Fruit fly (Drosophila melanogaster) whole organism, prepupa: ENCODE measurements around the gene mael.
A peak's percentile ranks its signal among the peaks of the same experiment; 100 is the strongest.
"Not testable (repeated sequence)": the region's sequence is repeated elsewhere in the genome, so short reads cannot be mapped to it uniquely, and the experiment has no call there.

Experiments
- Blimp-1 ChIP-seq: fragments of 200-800 bp; sonication (Bioruptor generic); optimal IDR thresholded peaks from 3 replicates; lab custom pipeline; 2017; ENCODE audit warnings: missing biosample characterization, missing genetic modification characterization, mild to moderate bottlenecking, moderate library complexity, missing genetic modification reagents
- CG10631 ChIP-seq: fragments of 200-800 bp; sonication (Bioruptor generic); optimal IDR thresholded peaks from 2 replicates; lab custom pipeline; 2016; ENCODE audit warnings: missing biosample characterization, missing genetic modification characterization
- CG10669 ChIP-seq: fragments of 200-800 bp; sonication (Bioruptor generic); optimal IDR thresholded peaks from 3 replicates; lab custom pipeline; 2018; ENCODE audit warnings: missing biosample characterization, mild to moderate bottlenecking, missing genetic modification characterization, moderate library complexity
- CG11762 ChIP-seq: fragments of 200-800 bp; sonication (Bioruptor generic); optimal IDR thresholded peaks from 3 replicates; lab custom pipeline; 2016; ENCODE audit warnings: missing biosample characterization, missing genetic modification characterization; ENCODE audit not compliant: insufficient read depth
- CG11902 ChIP-seq: fragments of 200-800 bp; sonication (Bioruptor generic); optimal IDR thresholded peaks from 3 replicates; lab custom pipeline; 2016; ENCODE audit warnings: missing biosample characterization, missing genetic modification characterization
- CG15336 ChIP-seq: fragments of 200-800 bp; sonication (Bioruptor generic); IDR thresholded peaks from 2 replicates; pipeline ENCODE4 v1.3.6; 2022; ENCODE audit warnings: missing biosample characterization, missing genetic modification characterization
- CG3032 ChIP-seq: fragments of 200-800 bp; optimal IDR thresholded peaks from 2 replicates; lab custom pipeline; 2019; ENCODE audit warnings: missing biosample characterization, mild to moderate bottlenecking, missing genetic modification characterization, moderate library complexity
- CG4318 ChIP-seq: fragments of 200-800 bp; sonication (Bioruptor generic); optimal IDR thresholded peaks from 3 replicates; lab custom pipeline; 2017; ENCODE audit warnings: missing biosample characterization, mild to moderate bottlenecking, missing genetic modification characterization
- CG6276 ChIP-seq: fragments of 200-800 bp; sonication (Bioruptor generic); optimal IDR thresholded peaks from 2 replicates; lab custom pipeline; 2017; ENCODE audit warnings: missing biosample characterization, mild to moderate bottlenecking, missing genetic modification characterization
- CG8119 ChIP-seq: fragments of 200-800 bp; sonication (Bioruptor generic); IDR thresholded peaks from 3 replicates; pipeline ENCODE4 v1.3.6; 2022; ENCODE audit warnings: missing biosample characterization, missing genetic modification characterization
- CG8319 ChIP-seq: fragments of 200-800 bp; sonication (Bioruptor generic); optimal IDR thresholded peaks from 3 replicates; lab custom pipeline; 2016; ENCODE audit warnings: missing biosample characterization, missing genetic modification characterization
- CG8632 ChIP-seq: fragments of 200-800 bp; sonication (Bioruptor generic); optimal IDR thresholded peaks from 3 replicates; lab custom pipeline; 2016; ENCODE audit warnings: missing biosample characterization, missing genetic modification characterization
- Eip75B ChIP-seq: fragments of 200-800 bp; sonication (Bioruptor generic); optimal IDR thresholded peaks from 3 replicates; lab custom pipeline; 2016; ENCODE audit warnings: missing biosample characterization, missing genetic modification characterization
- Ets96B ChIP-seq: fragments of 200-800 bp; optimal IDR thresholded peaks from 2 replicates; lab custom pipeline; 2019; ENCODE audit warnings: missing biosample characterization, mild to moderate bottlenecking, missing genetic modification characterization, moderate library complexity
- Gug ChIP-seq: fragments of 200-800 bp; sonication (Bioruptor generic); IDR thresholded peaks from 2 replicates; pipeline ENCODE4 v1.3.6; 2022; ENCODE audit warnings: missing biosample characterization, missing genetic modification characterization
- Hr38 ChIP-seq: sonication (Bioruptor generic); optimal IDR thresholded peaks from 2 replicates; lab custom pipeline; 2016; ENCODE audit warnings: missing biosample characterization, missing genetic modification characterization
- Hr39 ChIP-seq: fragments of 200-800 bp; sonication (Bioruptor generic); optimal IDR thresholded peaks from 2 replicates; lab custom pipeline; 2016; ENCODE audit warnings: missing biosample characterization, missing genetic modification characterization
- OdsH ChIP-seq: fragments of 200-800 bp; sonication (Bioruptor generic); optimal IDR thresholded peaks from 3 replicates; lab custom pipeline; 2016; ENCODE audit warnings: missing biosample characterization, missing genetic modification characterization
- Sox15 ChIP-seq: fragments of 200-800 bp; sonication (Bioruptor generic); optimal IDR thresholded peaks from 3 replicates; lab custom pipeline; 2016; ENCODE audit warnings: missing biosample characterization, missing genetic modification characterization
- acj6 ChIP-seq: fragments of 200-800 bp; sonication (Bioruptor generic); optimal IDR thresholded peaks from 3 replicates; lab custom pipeline; 2016; ENCODE audit warnings: missing biosample characterization, missing genetic modification characterization
- dac ChIP-seq: fragments of 200-800 bp; sonication (Bioruptor generic); optimal IDR thresholded peaks from 2 replicates; lab custom pipeline; 2017; ENCODE audit warnings: missing biosample characterization, mild to moderate bottlenecking, missing genetic modification characterization
- dsx ChIP-seq: fragments of 200-800 bp; optimal IDR thresholded peaks from 3 replicates; lab custom pipeline; 2019; ENCODE audit warnings: missing biosample characterization, mild to moderate bottlenecking, missing genetic modification characterization, moderate library complexity; ENCODE audit not compliant: poor library complexity, severe bottlenecking
- esn ChIP-seq: fragments of 200-800 bp; sonication (Bioruptor generic); optimal IDR thresholded peaks from 2 replicates; lab custom pipeline; 2016; ENCODE audit warnings: missing biosample characterization, mild to moderate bottlenecking, missing genetic modification characterization, moderate library complexity
- fd59A ChIP-seq: fragments of 200-800 bp; sonication (Bioruptor generic); optimal IDR thresholded peaks from 2 replicates; lab custom pipeline; 2017; ENCODE audit warnings: missing biosample characterization, mild to moderate bottlenecking, missing genetic modification characterization, missing genetic modification reagents
- fd85E ChIP-seq: fragments of 200-800 bp; sonication (Bioruptor generic); optimal IDR thresholded peaks from 3 replicates; lab custom pipeline; 2016; ENCODE audit warnings: missing biosample characterization, missing genetic modification characterization
- fkh ChIP-seq: fragments of 200-800 bp; sonication (Bioruptor generic); optimal IDR thresholded peaks from 3 replicates; lab custom pipeline; 2017; ENCODE audit warnings: missing biosample characterization, mild to moderate bottlenecking, missing genetic modification characterization, moderate library complexity
- lz ChIP-seq: fragments of 200-800 bp; sonication (Bioruptor generic); optimal IDR thresholded peaks from 3 replicates; lab custom pipeline; 2016; ENCODE audit warnings: missing biosample characterization, missing genetic modification characterization
- net ChIP-seq: fragments of 200-800 bp; sonication (Bioruptor generic); optimal IDR thresholded peaks from 3 replicates; lab custom pipeline; 2016; ENCODE audit warnings: missing biosample characterization, missing genetic modification characterization
- salr ChIP-seq, 2 experiments: fragments of 200-800 bp; sonication (Bioruptor generic); optimal IDR thresholded peaks; 3 replicates each; lab custom pipeline; 2016 to 2018; ENCODE audit warnings: missing biosample characterization in 2 of 2, missing genetic modification characterization in 2 of 2, mild to moderate bottlenecking in 1 of 2
- spab ChIP-seq: fragments of 200-800 bp; sonication (Bioruptor generic); optimal IDR thresholded peaks from 2 replicates; lab custom pipeline; 2017; ENCODE audit warnings: missing biosample characterization, mild to moderate bottlenecking, missing genetic modification characterization, missing genetic modification reagents
- ss ChIP-seq, 2 experiments: fragments of 200-800 bp; sonication (Bioruptor generic); optimal IDR thresholded peaks; 2 replicates in 1 of 2; 3 replicates in 1 of 2; lab custom pipeline; 2017 to 2018; ENCODE audit warnings: mild to moderate bottlenecking in 2 of 2, missing biosample characterization in 2 of 2, missing genetic modification characterization in 2 of 2, moderate library complexity in 1 of 2
- svp ChIP-seq: fragments of 200-800 bp; sonication (Bioruptor generic); peaks from one replicate; lab custom pipeline; 2016; ENCODE audit warnings: missing biosample characterization, missing genetic modification characterization
- topi ChIP-seq: fragments of 200-800 bp; sonication (Bioruptor generic); optimal IDR thresholded peaks from 3 replicates; lab custom pipeline; 2016; ENCODE audit warnings: missing biosample characterization, missing genetic modification characterization

mael gene

DNA sequence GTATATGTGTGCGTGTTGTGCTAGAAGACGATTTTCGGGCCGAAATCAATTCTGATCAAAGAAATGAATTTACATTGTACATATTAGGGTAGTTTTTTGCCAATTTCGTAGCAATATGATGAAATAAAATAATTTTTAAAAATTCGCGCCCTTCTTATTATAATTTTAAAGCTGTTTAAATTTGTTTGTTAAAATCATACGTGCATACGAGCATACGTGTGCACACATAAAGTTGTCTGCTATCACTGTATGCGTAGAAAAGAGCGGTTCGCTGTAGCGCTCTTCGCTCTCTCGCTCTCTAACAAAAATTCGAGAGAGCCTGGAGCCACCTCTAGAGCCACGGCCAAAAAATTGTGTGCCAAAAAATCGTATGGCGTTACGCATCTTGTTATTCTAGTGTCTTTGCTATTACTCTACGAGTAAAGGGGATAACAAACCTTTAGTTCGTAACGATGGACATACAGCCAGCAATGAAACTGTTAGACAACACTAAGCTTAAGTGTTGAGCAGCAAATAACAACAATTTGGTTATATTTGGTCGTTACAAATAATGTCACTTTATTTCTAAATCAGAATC lies at the start of gene mael:
mael (plus strand) TSS at position 510 of the 577 bp plus-strand sequence.
- not testable (repeated sequence) for TF ChIP-seq CG10669, acj6, fd85E (GFP tag; lab: Kevin White, UChicago)
- TF ChIP-seq, all 60 proteins: peak for 0; not testable (repeated sequence) for 60

DNA sequence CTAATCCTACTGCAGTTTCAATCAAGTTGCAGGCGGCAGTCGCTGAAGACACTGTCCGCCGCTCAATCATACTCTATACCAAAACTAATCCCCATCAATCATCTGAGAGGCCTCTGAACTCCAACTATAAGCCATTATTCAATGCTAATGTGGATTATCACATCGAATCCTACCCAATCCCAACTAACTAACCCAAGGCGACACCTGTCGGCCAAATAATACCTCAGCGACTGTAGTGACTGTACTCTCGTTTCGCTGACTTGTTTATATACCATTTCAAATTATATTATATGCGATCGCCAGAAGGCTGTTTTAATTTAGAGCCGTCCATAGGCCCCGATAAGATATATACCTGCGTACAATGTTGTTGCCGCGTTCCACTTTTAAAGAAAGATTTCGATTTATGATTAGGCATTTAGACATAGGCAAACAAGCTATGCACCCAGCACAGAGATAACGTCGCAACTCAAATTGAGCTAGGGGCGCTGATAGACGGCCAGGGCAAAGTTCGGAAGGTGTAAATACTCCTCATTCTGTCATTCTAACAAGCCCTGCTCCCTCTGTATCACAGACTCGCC lies 49.2 kb upstream of the mael start:
- TF ChIP-seq lz, result no peak
- TF ChIP-seq CG4318, result no peak
- TF ChIP-seq ss (GFP tag; optimal IDR thresholded peaks at IDR 0.05; lab: Kevin White, UChicago), result no peak
- TF ChIP-seq CG11902 (GFP tag; lab: Kevin White, UChicago), result no peak
- TF ChIP-seq fkh (GFP tag; lab: Kevin White, UChicago), result peak; percentile 55

DNA sequence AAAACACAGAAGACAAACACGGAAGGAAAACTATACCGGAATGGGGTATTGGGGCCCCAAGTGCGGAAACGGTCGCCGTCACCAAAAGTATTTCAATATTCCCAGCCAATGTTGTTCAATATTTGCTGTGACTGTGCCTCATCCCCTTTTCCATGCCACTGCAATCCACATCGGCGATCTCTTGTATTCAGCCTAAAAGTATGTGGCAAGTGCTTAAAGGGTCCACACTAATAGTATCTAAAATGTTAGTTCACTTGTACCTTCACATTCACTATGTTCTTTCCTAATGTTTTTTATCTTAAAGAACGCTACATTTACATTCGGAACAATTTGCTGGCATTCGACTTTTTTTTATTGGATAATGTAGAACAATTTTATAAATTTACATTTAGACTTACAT lies 40.1 kb upstream of the mael start:
- no peak for TF ChIP-seq Gug (GFP tag; lab: Robert Waterston, UW)
- TF ChIP-seq CG8632, result no peak
- no peak for TF ChIP-seq OdsH
- no peak for TF ChIP-seq esn (GFP tag; lab: Kevin White, UChicago)
- peak; percentile 61 for TF ChIP-seq CG3032 (tag; lab: Kevin White, UChicago)
- no peak for TF ChIP-seq Eip75B (GFP tag; lab: Kevin White, UChicago)
- no peak for TF ChIP-seq dsx (GFP tag; lab: Kevin White, UChicago)
- no peak for TF ChIP-seq net (GFP tag; lab: Kevin White, UChicago)
- TF ChIP-seq salr (GFP tag; optimal IDR thresholded peaks at IDR 0.05; lab: Kevin White, UChicago), result no peak

DNA sequence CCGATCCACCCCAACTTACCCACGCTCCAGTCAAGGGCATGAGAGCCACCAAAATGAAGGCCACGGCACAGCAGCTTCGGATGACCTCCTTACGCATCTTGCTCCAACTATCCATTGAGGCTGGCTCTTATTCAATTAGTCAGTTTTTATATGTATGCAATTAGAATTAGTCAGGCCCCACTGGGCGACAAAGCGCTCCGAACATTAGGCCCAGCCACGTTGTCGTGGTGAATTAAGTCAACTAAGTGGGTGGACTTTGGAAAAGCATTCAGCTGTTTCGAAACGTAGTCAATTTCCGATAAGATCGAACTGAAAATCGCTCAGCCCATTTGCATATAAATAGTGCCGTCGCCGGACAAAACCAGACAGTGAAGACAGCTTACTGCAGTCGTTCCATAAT lies 34.0 kb upstream of the mael start, which contains the start of the genes CG14455 and CG14456:
CG14455 (minus strand) TSS at position 101 of the 400 bp plus-strand sequence.
CG14456 (plus strand) TSS at position 236 of the 400 bp plus-strand sequence.
- TF ChIP-seq Gug (GFP tag; lab: Robert Waterston, UW) (no peak), Sox15 (GFP tag; lab: Kevin White, UChicago) (no peak), Hr39 (GFP tag; lab: Kevin White, UChicago) (no peak), CG15336 (GFP tag; lab: Robert Waterston, UW) (no peak), CG8319 (no peak), spab (no peak), ss (GFP tag; optimal IDR thresholded peaks at IDR 0.05; lab: Kevin White, UChicago) (no peak), topi (GFP tag; lab: Kevin White, UChicago) (no peak), CG11762 (GFP tag; lab: Kevin White, UChicago) (no peak), dac (GFP tag; lab: Kevin White, UChicago) (no peak), CG3032 (tag; lab: Kevin White, UChicago) (no peak), CG8119 (GFP tag; lab: Robert Waterston, UW) (no peak), CG10631 (no peak), esn (GFP tag; lab: Kevin White, UChicago) (no peak), Hr38 (no peak), CG6276 (GFP tag; lab: Kevin White, UChicago) (no peak), fd59A (GFP tag; lab: Kevin White, UChicago) (no peak), svp (GFP tag; lab: Kevin White, UChicago) (no peak), Blimp-1 (GFP tag; lab: Kevin White, UChicago) (no peak)

DNA sequence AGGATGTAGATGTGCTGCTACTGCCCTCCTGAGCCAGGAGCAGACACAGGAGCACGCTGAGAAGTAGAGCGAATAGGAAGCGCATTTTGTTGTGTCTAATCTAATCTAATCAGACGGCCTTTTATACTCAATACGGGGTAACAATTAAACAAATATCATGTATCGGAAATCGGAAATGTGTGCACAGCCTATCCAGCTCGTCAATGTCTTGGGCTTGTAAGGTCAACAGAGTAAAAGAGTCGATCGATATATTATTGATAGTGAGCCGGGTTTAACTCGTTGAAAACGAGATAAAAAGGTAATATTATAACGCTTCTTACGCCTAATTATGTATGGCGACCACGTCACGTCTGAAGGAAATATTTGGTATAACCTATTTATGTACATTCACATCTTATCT lies 28.6 kb upstream of the mael start, which contains the start of gene CG14454:
CG14454 (minus strand) TSS at position 101 of the 400 bp plus-strand sequence.
- not testable (repeated sequence) for TF ChIP-seq Ets96B (tag; lab: Kevin White, UChicago); CG11762 (GFP tag; lab: Kevin White, UChicago); lz
